Fruit fly (Drosophila melanogaster) whole organism, embryonic: ENCODE data around the gene xmas.

Experiments used
- Atf6 ChIP-seq: fragments of 200-800 bp; sonication (Bioruptor generic); IDR thresholded peaks from 2 replicates; pipeline ENCODE4 v1.3.6; 2022; ENCODE audit warnings: missing biosample characterization, missing genetic modification characterization
- BtbVII ChIP-seq: fragments of 200-800 bp; sonication (Bioruptor generic); optimal IDR thresholded peaks from 3 replicates; lab custom pipeline; 2017; ENCODE audit warnings: missing biosample characterization, mild to moderate bottlenecking, missing genetic modification characterization
- CG10267 ChIP-seq: fragments of 200-800 bp; sonication (Bioruptor generic); optimal IDR thresholded peaks from 2 replicates; lab custom pipeline; 2018; ENCODE audit warnings: missing biosample characterization, mild to moderate bottlenecking, missing genetic modification characterization, moderate library complexity
- CG10543 ChIP-seq: fragments of 200-800 bp; sonication (Bioruptor generic); optimal IDR thresholded peaks from 3 replicates; lab custom pipeline; 2017; ENCODE audit warnings: missing biosample characterization, mild to moderate bottlenecking, missing genetic modification characterization, moderate library complexity
- CG11085 ChIP-seq: fragments of 200-800 bp; sonication (Bioruptor generic); IDR thresholded peaks from 2 replicates; pipeline ENCODE4 v1.3.6; 2022; ENCODE audit warnings: missing biosample characterization, missing genetic modification characterization
- CG11456 ChIP-seq: fragments of 200-800 bp; sonication (Bioruptor generic); IDR thresholded peaks from 3 replicates; pipeline ENCODE4 v1.3.6; 2022; ENCODE audit warnings: missing biosample characterization, missing genetic modification characterization
- CG1233 ChIP-seq: fragments of 200-800 bp; sonication (Bioruptor generic); optimal IDR thresholded peaks from 4 replicates; lab custom pipeline; 2018; ENCODE audit warnings: missing biosample characterization, mild to moderate bottlenecking, missing genetic modification characterization
- CG15011 ChIP-seq: fragments of 200-800 bp; sonication (Bioruptor generic); optimal IDR thresholded peaks from 3 replicates; lab custom pipeline; 2018; ENCODE audit warnings: missing biosample characterization, mild to moderate bottlenecking, missing genetic modification characterization
- CG1529 ChIP-seq: fragments of 200-800 bp; sonication (Bioruptor generic); optimal IDR thresholded peaks from 3 replicates; lab custom pipeline; 2018; ENCODE audit warnings: missing biosample characterization, missing genetic modification characterization
- CG1602 ChIP-seq: fragments of 200-800 bp; sonication (Bioruptor generic); optimal IDR thresholded peaks from 3 replicates; lab custom pipeline; 2016; ENCODE audit warnings: missing biosample characterization, missing genetic modification characterization
- CG17328 ChIP-seq: fragments of 200-800 bp; sonication (Bioruptor generic); IDR thresholded peaks from 2 replicates; pipeline ENCODE4 v1.3.6; 2022; ENCODE audit warnings: missing biosample characterization, missing genetic modification characterization
- CG18476 ChIP-seq: fragments of 200-800 bp; sonication (Bioruptor generic); optimal IDR thresholded peaks from 2 replicates; lab custom pipeline; 2016; ENCODE audit warnings: missing biosample characterization, mild to moderate bottlenecking, missing genetic modification characterization
- CG18599 ChIP-seq: fragments of 200-800 bp; sonication (Bioruptor generic); optimal IDR thresholded peaks from 3 replicates; lab custom pipeline; 2017; ENCODE audit warnings: missing biosample characterization, missing genetic modification characterization, mild to moderate bottlenecking, moderate library complexity, missing genetic modification reagents
- CG2875 ChIP-seq: fragments of 200-800 bp; sonication (Bioruptor generic); optimal IDR thresholded peaks from 2 replicates; lab custom pipeline; 2017; ENCODE audit warnings: missing biosample characterization, mild to moderate bottlenecking, missing genetic modification characterization, missing genetic modification reagents
- CG2889 ChIP-seq: fragments of 200-800 bp; sonication (Bioruptor generic); IDR thresholded peaks from 3 replicates; pipeline ENCODE4 v1.3.6; 2022; ENCODE audit warnings: missing biosample characterization, missing genetic modification characterization
- CG4328 ChIP-seq: fragments of 200-800 bp; sonication (Bioruptor generic); optimal IDR thresholded peaks from 3 replicates; lab custom pipeline; 2017; ENCODE audit warnings: missing biosample characterization, missing genetic modification reagents, missing genetic modification characterization
- CG4730 ChIP-seq: fragments of 200-800 bp; sonication (Bioruptor generic); IDR thresholded peaks from 2 replicates; pipeline ENCODE4 v1.3.6; 2022; ENCODE audit warnings: missing biosample characterization, missing genetic modification characterization
- CG4854 ChIP-seq: fragments of 200-800 bp; sonication (Bioruptor generic); optimal IDR thresholded peaks from 2 replicates; lab custom pipeline; 2016; ENCODE audit warnings: missing biosample characterization, missing genetic modification characterization, inconsistent platforms
- CG6654 ChIP-seq: fragments of 200-800 bp; sonication (Bioruptor generic); optimal IDR thresholded peaks from 2 replicates; lab custom pipeline; 2017; ENCODE audit warnings: missing biosample characterization, mild to moderate bottlenecking, missing genetic modification characterization
- CG7372 ChIP-seq: fragments of 200-800 bp; sonication (Bioruptor generic); IDR thresholded peaks from 2 replicates; pipeline ENCODE4 v1.3.6; 2022; ENCODE audit warnings: missing biosample characterization, missing genetic modification characterization
- CG7987 ChIP-seq: fragments of 200-800 bp; sonication (Bioruptor generic); optimal IDR thresholded peaks from 2 replicates; lab custom pipeline; 2018; ENCODE audit warnings: missing biosample characterization, mild to moderate bottlenecking, missing genetic modification characterization, moderate library complexity
- Dbx ChIP-seq: fragments of 200-800 bp; sonication (Bioruptor generic); IDR thresholded peaks from 3 replicates; pipeline ENCODE4 v1.3.6; 2022; ENCODE audit warnings: missing biosample characterization, missing genetic modification characterization
- HLH3B ChIP-seq: fragments of 200-800 bp; sonication (Bioruptor generic); IDR thresholded peaks from 2 replicates; pipeline ENCODE4 v1.3.6; 2022; ENCODE audit warnings: missing biosample characterization, missing genetic modification characterization
- HmgD ChIP-seq: fragments of 200-800 bp; sonication (Bioruptor generic); optimal IDR thresholded peaks from 3 replicates; lab custom pipeline; 2016; ENCODE audit warnings: missing biosample characterization, missing genetic modification characterization
- Hmr ChIP-seq: fragments of 200-800 bp; sonication (Bioruptor generic); optimal IDR thresholded peaks from 3 replicates; lab custom pipeline; 2017; ENCODE audit warnings: mild to moderate bottlenecking, missing biosample characterization, missing genetic modification reagents, missing genetic modification characterization
- Lpt ChIP-seq: fragments of >200 bp; optimal IDR thresholded peaks from 2 replicates; lab custom pipeline; 2018; ENCODE audit warnings: missing biosample characterization, missing genetic modification characterization
- Max ChIP-seq: fragments of 200-800 bp; sonication (Bioruptor generic); optimal IDR thresholded peaks from 2 replicates; lab custom pipeline; 2016; ENCODE audit warnings: missing biosample characterization, mild to moderate bottlenecking, missing genetic modification characterization
- Six4 ChIP-seq: fragments of 200-800 bp; sonication (Bioruptor generic); optimal IDR thresholded peaks from 2 replicates; lab custom pipeline; 2016; ENCODE audit warnings: missing biosample characterization, missing genetic modification characterization
- Xbp1 ChIP-seq: fragments of 200-800 bp; sonication (Bioruptor generic); optimal IDR thresholded peaks from 3 replicates; lab custom pipeline; 2016; ENCODE audit warnings: missing biosample characterization, mild to moderate bottlenecking, missing genetic modification characterization
- ab ChIP-seq: fragments of 200-800 bp; sonication (Bioruptor generic); optimal IDR thresholded peaks from 2 replicates; lab custom pipeline; 2016; ENCODE audit warnings: missing biosample characterization, missing genetic modification characterization
- abd-A ChIP-seq: fragments of 200-800 bp; sonication (Bioruptor generic); optimal IDR thresholded peaks from 3 replicates; lab custom pipeline; 2019; ENCODE audit warnings: missing biosample characterization, mild to moderate bottlenecking, missing genetic modification characterization, moderate library complexity
- chinmo ChIP-seq: fragments of 200-800 bp; sonication (Bioruptor generic); IDR thresholded peaks from 4 replicates; pipeline ENCODE4 v1.3.6; 2022; ENCODE audit warnings: missing biosample characterization, missing genetic modification characterization; ENCODE audit not compliant: partially characterized antibody
- chm ChIP-seq: fragments of 200-800 bp; sonication (Bioruptor generic); IDR thresholded peaks from 2 replicates; pipeline ENCODE4 v1.3.6; 2022; ENCODE audit warnings: missing biosample characterization, missing genetic modification characterization
- dmrt99B ChIP-seq: fragments of 200-800 bp; sonication (Bioruptor generic); optimal IDR thresholded peaks from 2 replicates; lab custom pipeline; 2018; ENCODE audit warnings: missing biosample characterization, mild to moderate bottlenecking, missing genetic modification characterization, moderate library complexity
- fru ChIP-seq: fragments of >200 bp; optimal IDR thresholded peaks from 2 replicates; lab custom pipeline; 2017
- ftz-f1 ChIP-seq: fragments of 200-800 bp; sonication (Bioruptor generic); optimal IDR thresholded peaks from 2 replicates; lab custom pipeline; 2016; ENCODE audit warnings: missing biosample characterization, missing genetic modification characterization
- gem ChIP-seq: fragments of 200-800 bp; sonication (Bioruptor generic); optimal IDR thresholded peaks from 2 replicates; lab custom pipeline; 2019; ENCODE audit warnings: missing biosample characterization, mild to moderate bottlenecking, missing genetic modification characterization, moderate library complexity
- hkb ChIP-seq, 2 experiments: fragments of 200-800 bp in 1 of 2; fragments of >200 bp in 1 of 2; sonication (Bioruptor generic) in 1 of 2; IDR thresholded peaks in 1 of 2; optimal IDR thresholded peaks in 1 of 2; 2 replicates each; pipeline versions ENCODE4 v1.3.6 to Lab custom; 2017 to 2022; ENCODE audit warnings: missing biosample characterization in 1 of 2, missing genetic modification characterization in 1 of 2
- hth ChIP-seq: fragments of >200 bp; optimal IDR thresholded peaks from 2 replicates; lab custom pipeline; 2017; ENCODE audit warnings: inconsistent platforms
- lilli ChIP-seq: fragments of 200-800 bp; sonication (Bioruptor generic); optimal IDR thresholded peaks from 3 replicates; lab custom pipeline; 2016; ENCODE audit warnings: missing biosample characterization, missing genetic modification characterization
- luna ChIP-seq: fragments of 200-800 bp; sonication (Bioruptor generic); optimal IDR thresholded peaks from 2 replicates; lab custom pipeline; 2016; ENCODE audit warnings: missing biosample characterization, missing genetic modification characterization
- mam ChIP-seq: fragments of 200-800 bp; sonication (Bioruptor generic); optimal IDR thresholded peaks from 3 replicates; lab custom pipeline; 2016; ENCODE audit warnings: missing biosample characterization, missing genetic modification characterization
- odd ChIP-seq: fragments of 200-800 bp; sonication (Bioruptor generic); optimal IDR thresholded peaks from 2 replicates; lab custom pipeline; 2017; ENCODE audit warnings: missing biosample characterization, mild to moderate bottlenecking, missing genetic modification characterization
- peb ChIP-seq: fragments of 200-800 bp; sonication (Bioruptor generic); IDR thresholded peaks from 2 replicates; pipeline ENCODE4 v1.3.6; 2022; ENCODE audit warnings: missing biosample characterization, missing genetic modification characterization
- pum ChIP-seq: fragments of 200-800 bp; sonication (Bioruptor generic); optimal IDR thresholded peaks from 2 replicates; lab custom pipeline; 2016; ENCODE audit warnings: missing biosample characterization, missing genetic modification characterization
- slp2 ChIP-seq: fragments of 200-800 bp; sonication (Bioruptor generic); optimal IDR thresholded peaks from 2 replicates; lab custom pipeline; 2016; ENCODE audit warnings: missing biosample characterization, missing genetic modification characterization
- sug ChIP-seq: fragments of 200-800 bp; optimal IDR thresholded peaks from 2 replicates; lab custom pipeline; 2019; ENCODE audit warnings: missing biosample characterization, mild to moderate bottlenecking, missing genetic modification characterization, moderate library complexity
- trem ChIP-seq: fragments of 200-800 bp; optimal IDR thresholded peaks from 3 replicates; lab custom pipeline; 2019; ENCODE audit warnings: missing biosample characterization, mild to moderate bottlenecking, missing genetic modification characterization, moderate library complexity
- usp ChIP-seq: fragments of >200 bp; optimal IDR thresholded peaks from 2 replicates; lab custom pipeline; 2017; ENCODE audit warnings: missing biosample characterization, missing genetic modification characterization

xmas gene

dm6 chrX:17129733-17130466 lies 29.2 kb downstream of the xmas start (continued):
- TF ChIP-seq Six4 (GFP tag; lab: Kevin White, UChicago) (peak; percentile 76), chinmo (GFP tag; lab: Robert Waterston, UW) (0 out of 4 replicates have a peak, but pooled peaks have one; percentile 57), CG18599 (GFP tag; lab: Kevin White, UChicago) (peak; percentile 89), CG1602 (peak; percentile 59), CG11085 (no peak), hkb (optimal IDR thresholded peaks at IDR 0.05; lab: Kevin White, UChicago) (no peak), hkb (GFP tag; IDR thresholded peaks at IDR 0.05; lab: Robert Waterston, UW) (peak; percentile 85), HLH3B (GFP tag; lab: Robert Waterston, UW) (peak; percentile 82), CG1529 (peak; percentile 58), Dbx (GFP tag; lab: Robert Waterston, UW) (peak; percentile 69; the same call in 2 of the 3 replicates), pum (GFP tag; lab: Kevin White, UChicago) (no peak), dmrt99B (peak; percentile 90), trem (tag; lab: Kevin White, UChicago) (peak; percentile 65), CG18476 (peak; percentile 58), CG4730 (GFP tag; lab: Robert Waterston, UW) (peak; percentile 60), Max (GFP tag; lab: Kevin White, UChicago) (peak; percentile 71), CG15011 (peak; percentile 29), Lpt (GFP tag; lab: Kevin White, UChicago) (no peak), luna (no peak), gem (tag; lab: Kevin White, UChicago) (peak; percentile 93), abd-A (tag; lab: Kevin White, UChicago) (peak; percentile 58), CG4854 (peak; percentile 11), CG10543 (GFP tag; lab: Kevin White, UChicago) (peak; percentile 79), HmgD (no peak), CG2875 (GFP tag; lab: Kevin White, UChicago) (peak; percentile 73), CG2889 (GFP tag; lab: Robert Waterston, UW) (peak; percentile 66; the same call in 2 of the 3 replicates), CG10267 (tag; lab: Kevin White, UChicago) (peak; percentile 77), ftz-f1 (GFP tag; lab: Kevin White, UChicago) (no peak), Hmr (GFP tag; lab: Kevin White, UChicago) (peak; percentile 87), odd (peak; percentile 72), Xbp1 (GFP tag; lab: Kevin White, UChicago) (peak; percentile 75), mam (peak; percentile 23), usp (GFP tag; lab: Kevin White, UChicago) (no peak), Atf6 (peak; percentile 70; the same call in 1 of the 2 replicates), CG7372 (GFP tag; lab: Robert Waterston, UW) (peak; percentile 47; the same call in 1 of the 2 replicates), CG7987 (GFP tag; lab: Kevin White, UChicago) (peak; percentile 20), CG1233 (GFP tag; lab: Kevin White, UChicago) (peak; percentile 76), slp2 (GFP tag; lab: Kevin White, UChicago) (no peak), fru (lab: Kevin White, UChicago) (no peak), peb (GFP tag; lab: Robert Waterston, UW) (peak; percentile 22; the same call in 1 of the 2 replicates), chm (GFP tag; lab: Robert Waterston, UW) (0 out of 2 replicates have a peak, but pooled peaks have one; percentile 40), CG11456 (GFP tag; lab: Robert Waterston, UW) (peak; percentile 70; the same call in 1 of the 3 replicates), CG6654 (GFP tag; lab: Kevin White, UChicago) (peak; percentile 12), hth (lab: Kevin White, UChicago) (no peak), BtbVII (GFP tag; lab: Kevin White, UChicago) (peak; percentile 84), CG4328 (GFP tag; lab: Kevin White, UChicago) (peak; percentile 75), ab (GFP tag; lab: Kevin White, UChicago) (no peak), CG17328 (GFP tag; lab: Robert Waterston, UW) (peak; percentile 83), lilli (peak; percentile 37), sug (tag; lab: Kevin White, UChicago) (peak; percentile 65)
